Worm (Caenorhabditis elegans) whole organism, L2 larva: ENCODE results near the gene E01G4.3.
A peak's percentile ranks its signal among the peaks of the same experiment; 100 is the strongest.

Source experiments
- C34F6.9 ChIP-seq: fragments of 150-350 bp; optimal IDR thresholded peaks from 2 replicates; lab custom pipeline; 2014; ENCODE audit warnings: missing biosample characterization, missing genetic modification characterization
- F13H6.1 ChIP-seq: sonication (generic microtip); optimal IDR thresholded peaks from 2 replicates; lab custom pipeline; 2016; ENCODE audit warnings: missing genetic modification characterization, missing compliant biosample characterization
- ZK546.5 ChIP-seq: sonication (generic microtip); optimal IDR thresholded peaks from 2 replicates; lab custom pipeline; 2017; ENCODE audit warnings: missing biosample characterization, missing genetic modification characterization
- alr-1 ChIP-seq: fragments of 150-350 bp; optimal IDR thresholded peaks from 2 replicates; lab custom pipeline; 2014; ENCODE audit warnings: missing biosample characterization, missing genetic modification characterization
- aly-2 ChIP-seq: fragments of 150-350 bp; optimal IDR thresholded peaks from 2 replicates; lab custom pipeline; 2014; ENCODE audit warnings: missing biosample characterization, missing genetic modification characterization
- ama-1 ChIP-seq: fragments of 150-350 bp; optimal IDR thresholded peaks from 2 replicates; lab custom pipeline; 2018; ENCODE audit warnings: inconsistent platforms
- blmp-1 ChIP-seq: sonication (generic microtip); optimal IDR thresholded peaks from 2 replicates; lab custom pipeline; 2017; ENCODE audit warnings: missing genetic modification characterization, mild to moderate bottlenecking, missing compliant biosample characterization, antibody characterized with exemption, moderate library complexity; ENCODE audit not compliant: insufficient read depth
- ceh-16 ChIP-seq: fragments of 150-350 bp; optimal IDR thresholded peaks from 2 replicates; lab custom pipeline; 2014; ENCODE audit warnings: missing biosample characterization, missing genetic modification characterization
- crh-2 ChIP-seq: sonication (generic microtip); optimal IDR thresholded peaks from 2 replicates; lab custom pipeline; 2017; ENCODE audit warnings: missing biosample characterization, missing genetic modification characterization
- dmd-4 ChIP-seq: sonication (generic microtip); optimal IDR thresholded peaks from 2 replicates; lab custom pipeline; 2017; ENCODE audit warnings: missing biosample characterization, missing genetic modification characterization
- elt-3 ChIP-seq: sonication (generic microtip); optimal IDR thresholded peaks from 2 replicates; lab custom pipeline; 2017; ENCODE audit warnings: missing biosample characterization, missing genetic modification characterization
- fos-1 ChIP-seq: fragments of 150-350 bp; optimal IDR thresholded peaks from 2 replicates; lab custom pipeline; 2014; ENCODE audit warnings: missing biosample characterization, missing genetic modification characterization
- gmeb-1 ChIP-seq: fragments of 150-350 bp; optimal IDR thresholded peaks from 2 replicates; lab custom pipeline; 2014; ENCODE audit warnings: missing biosample characterization, missing genetic modification characterization
- lin-11 ChIP-seq: fragments of 150-350 bp; sonication (generic microtip); optimal IDR thresholded peaks from 2 replicates; lab custom pipeline; 2014; ENCODE audit warnings: missing biosample characterization, missing genetic modification characterization, inconsistent platforms, mixed read lengths
- lin-13 ChIP-seq: fragments of 150-350 bp; optimal IDR thresholded peaks from 2 replicates; lab custom pipeline; 2014; ENCODE audit warnings: missing biosample characterization, missing genetic modification reagents, missing genetic modification characterization
- lin-39 ChIP-seq: fragments of 150-350 bp; optimal IDR thresholded peaks from 2 replicates; lab custom pipeline; 2014; ENCODE audit warnings: missing biosample characterization, missing genetic modification reagents, missing genetic modification characterization
- lsy-2 ChIP-seq, 2 experiments: fragments of 150-350 bp in 1 of 2; sonication (generic microtip) in 1 of 2; optimal IDR thresholded peaks; 2 replicates each; lab custom pipeline; 2014 to 2017; ENCODE audit warnings: missing biosample characterization in 2 of 2, missing genetic modification characterization in 2 of 2
- mab-5 ChIP-seq: fragments of 150-350 bp; optimal IDR thresholded peaks from 2 replicates; lab custom pipeline; 2014; ENCODE audit warnings: missing biosample characterization, missing genetic modification characterization
- mdl-1 ChIP-seq, 2 experiments: fragments of 150-350 bp in 1 of 2; sonication (generic microtip) in 1 of 2; optimal IDR thresholded peaks; 2 replicates each; lab custom pipeline; 2017; ENCODE audit warnings: missing biosample characterization in 2 of 2, missing genetic modification characterization in 2 of 2
- nhr-10 ChIP-seq: sonication (generic microtip); optimal IDR thresholded peaks from 2 replicates; lab custom pipeline; 2017; ENCODE audit warnings: missing biosample characterization, missing genetic modification characterization
- nhr-11 ChIP-seq: fragments of 150-350 bp; optimal IDR thresholded peaks from 2 replicates; lab custom pipeline; 2014; ENCODE audit warnings: missing biosample characterization, missing genetic modification characterization
- nhr-12 ChIP-seq: fragments of 150-350 bp; optimal IDR thresholded peaks from 2 replicates; lab custom pipeline; 2014; ENCODE audit warnings: missing biosample characterization, missing genetic modification characterization
- nhr-129 ChIP-seq: fragments of 150-350 bp; optimal IDR thresholded peaks from 2 replicates; lab custom pipeline; 2014; ENCODE audit warnings: missing biosample characterization, missing genetic modification characterization
- nhr-237 ChIP-seq: fragments of 150-350 bp; optimal IDR thresholded peaks from 2 replicates; lab custom pipeline; 2014; ENCODE audit warnings: missing biosample characterization, missing genetic modification characterization
- nhr-25 ChIP-seq: fragments of 150-350 bp; sonication (generic microtip); optimal IDR thresholded peaks from 3 replicates; lab custom pipeline; 2014; ENCODE audit warnings: missing biosample characterization, missing genetic modification characterization
- nhr-77 ChIP-seq: fragments of 150-350 bp; optimal IDR thresholded peaks from 2 replicates; lab custom pipeline; 2014; ENCODE audit warnings: missing biosample characterization, missing genetic modification characterization
- sem-4 ChIP-seq: fragments of 150-350 bp; optimal IDR thresholded peaks from 2 replicates; lab custom pipeline; 2014; ENCODE audit warnings: missing biosample characterization, missing genetic modification reagents, missing genetic modification characterization
- skn-1 ChIP-seq: sonication (generic microtip); optimal IDR thresholded peaks from 2 replicates; lab custom pipeline; 2017; ENCODE audit warnings: missing biosample characterization, missing genetic modification characterization
- sma-3 ChIP-seq: sonication (generic microtip); optimal IDR thresholded peaks from 2 replicates; lab custom pipeline; 2016; ENCODE audit warnings: missing genetic modification reagents, missing genetic modification characterization, missing compliant biosample characterization
- snpc-4 ChIP-seq: fragments of 150-350 bp; optimal IDR thresholded peaks from 2 replicates; lab custom pipeline; 2014; ENCODE audit warnings: missing biosample characterization, missing genetic modification characterization
- unc-55 ChIP-seq: fragments of 150-350 bp; sonication (generic microtip); optimal IDR thresholded peaks from 3 replicates; lab custom pipeline; 2014; ENCODE audit warnings: missing biosample characterization, missing genetic modification reagents, missing genetic modification characterization
- unc-62 ChIP-seq: fragments of 150-350 bp; optimal IDR thresholded peaks from 2 replicates; lab custom pipeline; 2014; ENCODE audit warnings: missing biosample characterization, missing genetic modification reagents, missing genetic modification characterization
- ztf-1 ChIP-seq: fragments of 200-800 bp; sonication (Bioruptor generic); conservative IDR thresholded peaks from 2 replicates; pipeline ENCODE4 v1.3.6; 2022; ENCODE audit warnings: missing genetic modification characterization, missing compliant biosample characterization
- ztf-11 ChIP-seq: sonication (generic microtip); optimal IDR thresholded peaks from 2 replicates; lab custom pipeline; 2017; ENCODE audit warnings: missing biosample characterization, missing genetic modification characterization
- ztf-4 ChIP-seq: fragments of 150-350 bp; optimal IDR thresholded peaks from 2 replicates; lab custom pipeline; 2014; ENCODE audit warnings: missing biosample characterization, missing genetic modification characterization

E01G4.3 gene

ce11 chrII:13517600-13517999 is 48.2 kb upstream of the E01G4.3 start, which contains the start of gene sre-45:
sre-45 (plus strand) TSS chrII:13517900.
- no peak for TF ChIP-seq lin-11 (tag; lab: Kevin White, UChicago)
- TF ChIP-seq F13H6.1 (tag; lab: Kevin White, UChicago), result no peak
- TF ChIP-seq lin-39, result no peak
- TF ChIP-seq mdl-1 (tag; optimal IDR thresholded peaks at IDR 0.05; lab: Kevin White, UChicago), result no peak
- TF ChIP-seq unc-55 (GFP tag; lab: Kevin White, UChicago), result no peak
- no peak for TF ChIP-seq ZK546.5 (tag; lab: Kevin White, UChicago)
- TF ChIP-seq, all 48 proteins: peak for 0

DNA sequence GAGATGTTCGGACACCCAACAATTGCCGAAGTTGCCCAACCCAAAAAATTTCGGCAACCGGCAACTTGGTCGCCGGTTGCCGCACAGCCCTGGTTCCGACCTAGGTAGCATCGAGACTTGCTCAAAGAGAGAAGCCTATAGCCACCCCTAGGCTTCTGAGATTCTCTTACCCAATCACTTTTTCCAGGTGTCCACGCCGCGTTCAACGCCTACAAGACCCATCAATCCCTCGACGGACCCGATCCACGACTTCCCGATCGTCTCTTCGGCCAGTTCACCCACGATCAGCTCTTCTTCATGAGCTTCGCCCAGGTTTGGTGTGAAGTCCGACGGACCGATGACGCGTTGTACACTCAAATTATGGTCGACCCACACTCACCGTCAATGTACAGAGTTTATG is 46.4 kb upstream of the E01G4.3 start:
- no peak for TF ChIP-seq lsy-2 (tag; optimal IDR thresholded peaks at IDR 0.05; lab: Kevin White, UChicago)
- TF ChIP-seq lin-39, result no peak
- no peak for TF ChIP-seq unc-62
- TF ChIP-seq nhr-10, result no peak
- no peak for TF ChIP-seq ztf-1 (GFP tag; lab: Robert Waterston, UW)
- TF ChIP-seq nhr-11, result no peak
- no peak for TF ChIP-seq ZK546.5 (tag; lab: Kevin White, UChicago)
- no peak for TF ChIP-seq snpc-4
- TF ChIP-seq sma-3 (GFP tag; lab: Kevin White, UChicago), result no peak
- TF ChIP-seq nhr-237 (tag; lab: Kevin White, UChicago), result no peak
- TF ChIP-seq blmp-1, result no peak
- no peak for TF ChIP-seq lin-13 (GFP tag; lab: Kevin White, UChicago)
- TF ChIP-seq nhr-25 (tag; lab: Kevin White, UChicago), result no peak
- no peak for TF ChIP-seq skn-1 (tag; lab: Kevin White, UChicago)
- TF ChIP-seq ceh-16 (tag; lab: Kevin White, UChicago), result no peak
- no peak for TF ChIP-seq nhr-129 (tag; lab: Kevin White, UChicago)
- no peak for TF ChIP-seq nhr-77 (tag; lab: Kevin White, UChicago)

DNA sequence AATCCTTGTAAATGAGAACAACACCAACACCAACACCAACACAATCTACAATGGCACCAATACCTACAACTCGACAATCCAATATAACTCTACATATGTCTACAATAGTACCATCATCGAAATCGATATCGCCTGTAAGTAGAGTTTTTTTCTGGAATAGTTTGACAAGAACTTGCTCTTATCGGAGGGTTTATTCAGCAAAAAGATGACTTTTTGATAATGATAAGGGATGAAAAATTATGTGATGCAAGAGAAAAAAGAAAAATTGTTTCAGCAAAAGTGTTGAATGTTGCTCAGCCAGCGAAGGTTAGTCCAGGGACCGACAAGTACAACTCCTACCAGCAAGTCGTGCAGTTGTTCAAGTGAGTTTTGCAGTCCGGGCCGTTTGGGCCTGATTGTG is 39.2 kb upstream of the E01G4.3 start:
- TF ChIP-seq ama-1 (no peak), sem-4 (tag; lab: Kevin White, UChicago) (no peak), ztf-1 (GFP tag; lab: Robert Waterston, UW) (no peak), ZK546.5 (tag; lab: Kevin White, UChicago) (no peak), lin-11 (tag; lab: Kevin White, UChicago) (no peak), gmeb-1 (tag; lab: Kevin White, UChicago) (no peak), ztf-11 (no peak), F13H6.1 (tag; lab: Kevin White, UChicago) (no peak), nhr-129 (tag; lab: Kevin White, UChicago) (peak; percentile 38), aly-2 (tag; lab: Kevin White, UChicago) (no peak), crh-2 (tag; lab: Kevin White, UChicago) (no peak), elt-3 (no peak), mab-5 (no peak), ztf-4 (tag; lab: Kevin White, UChicago) (no peak), fos-1 (peak; percentile 85), nhr-237 (tag; lab: Kevin White, UChicago) (no peak), blmp-1 (no peak)

DNA sequence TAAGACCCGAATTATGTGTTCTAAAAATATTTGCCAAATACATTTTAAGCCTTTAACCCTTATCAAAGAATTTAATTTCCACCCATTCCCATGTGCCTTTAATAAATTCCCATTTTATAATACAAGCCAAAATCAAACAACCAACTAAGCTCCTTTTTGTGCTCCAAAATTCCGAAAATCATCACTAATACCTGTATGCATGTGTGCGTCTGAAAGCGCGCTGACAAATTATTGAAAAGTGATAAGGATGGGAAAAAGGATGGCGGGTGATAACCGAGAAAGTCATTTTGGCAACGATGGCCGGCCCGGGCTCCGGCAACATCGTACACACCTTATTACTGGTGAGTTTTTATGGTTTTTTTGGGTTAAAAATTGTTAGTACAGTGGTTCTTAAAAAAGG is 38.1 kb upstream of the E01G4.3 start, which contains the start of gene nep-17:
TSS of gene nep-17 (plus strand) at position 285 of the 400 bp plus-strand sequence.
- TF ChIP-seq mdl-1 (tag; optimal IDR thresholded peaks at IDR 0.05; lab: Kevin White, UChicago), result no peak
- TF ChIP-seq nhr-12 (tag; lab: Kevin White, UChicago), result no peak
- peak; percentile 81 for TF ChIP-seq fos-1
- no peak for TF ChIP-seq ama-1
- TF ChIP-seq gmeb-1 (tag; lab: Kevin White, UChicago), result peak; percentile 4
- TF ChIP-seq alr-1 (tag; lab: Kevin White, UChicago), result no peak

DNA sequence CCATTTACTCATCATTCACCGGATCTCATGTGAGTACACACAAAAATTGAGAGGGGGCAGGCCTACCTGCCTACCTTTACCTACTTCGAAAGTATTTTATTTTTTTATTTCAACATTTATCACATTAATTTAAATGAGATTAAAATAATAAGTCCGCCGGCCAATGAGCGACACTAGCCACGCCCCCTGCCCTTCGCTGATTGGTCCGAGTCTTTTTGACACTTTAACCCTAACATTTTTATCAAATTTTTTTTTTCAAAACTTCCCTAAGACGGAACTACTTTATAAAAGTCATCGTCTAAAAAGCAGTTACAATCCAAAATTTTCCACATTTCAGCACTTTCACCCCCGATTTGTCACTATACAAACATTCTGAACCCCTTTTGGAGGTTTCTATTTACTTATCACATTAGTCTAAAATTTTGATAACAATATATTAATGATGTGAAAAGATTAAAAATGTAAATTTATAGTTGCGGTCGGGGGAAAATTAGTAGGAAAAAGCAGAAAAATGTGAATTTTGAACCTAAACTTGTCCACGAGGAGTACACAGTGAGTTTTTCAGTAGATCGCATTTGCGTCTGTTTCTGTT is 36.7 kb upstream of the E01G4.3 start:
- TF ChIP-seq fos-1, result peak; percentile 79
- TF ChIP-seq nhr-25 (tag; lab: Kevin White, UChicago), result no peak
- no peak for TF ChIP-seq C34F6.9 (tag; lab: Kevin White, UChicago)
- TF ChIP-seq F13H6.1 (tag; lab: Kevin White, UChicago), result no peak
- no peak for TF ChIP-seq lin-11 (tag; lab: Kevin White, UChicago)
- no peak for TF ChIP-seq dmd-4 (tag; lab: Kevin White, UChicago)
